Worm (Caenorhabditis elegans) whole organism, L4 larva: ENCODE measurements around the gene col-126.

Experiments
- Y48G9A.11 ChIP-seq: fragments of 200-800 bp; sonication (Bioruptor generic); IDR thresholded peaks from 2 replicates; pipeline ENCODE4 v1.3.6; 2022; ENCODE audit warnings: missing genetic modification reagents, missing genetic modification characterization, missing compliant biosample characterization
- Y75B8A.6 ChIP-seq: fragments of 200-800 bp; sonication (Bioruptor generic); IDR thresholded peaks from 2 replicates; pipeline ENCODE4 v1.3.6; 2022; ENCODE audit warnings: missing genetic modification reagents, missing genetic modification characterization, missing compliant biosample characterization
- ZK337.2 ChIP-seq: fragments of 200-800 bp; sonication (Bioruptor generic); IDR thresholded peaks from 2 replicates; pipeline ENCODE4 v1.3.6; 2022; ENCODE audit warnings: missing genetic modification reagents, missing genetic modification characterization, missing compliant biosample characterization
- ZK546.5 ChIP-seq, 2 experiments: sonication (generic microtip); optimal IDR thresholded peaks; 2 replicates each; lab custom pipeline; 2017; ENCODE audit warnings: missing biosample characterization in 2 of 2, missing genetic modification characterization in 2 of 2
- attf-4 ChIP-seq: sonication (generic microtip); optimal IDR thresholded peaks from 3 replicates; lab custom pipeline; 2017; ENCODE audit warnings: missing biosample characterization, missing genetic modification characterization
- ceh-28 ChIP-seq: fragments of 150-350 bp; optimal IDR thresholded peaks from 2 replicates; lab custom pipeline; 2014; ENCODE audit warnings: missing biosample characterization, missing genetic modification reagents, missing genetic modification characterization
- ceh-32 ChIP-seq: sonication (generic microtip); optimal IDR thresholded peaks from 2 replicates; lab custom pipeline; 2016; ENCODE audit warnings: mild to moderate bottlenecking, missing genetic modification characterization, missing compliant biosample characterization; ENCODE audit not compliant: poor library complexity
- ceh-82 ChIP-seq: sonication (generic microtip); optimal IDR thresholded peaks from 2 replicates; lab custom pipeline; 2017; ENCODE audit warnings: missing biosample characterization, missing genetic modification characterization
- daf-8 ChIP-seq: fragments of 200-800 bp; sonication (Bioruptor generic); IDR thresholded peaks from 2 replicates; pipeline ENCODE4 v1.3.6; 2022; ENCODE audit warnings: missing genetic modification characterization, missing compliant biosample characterization
- dmd-6 ChIP-seq: fragments of 200-800 bp; sonication (Bioruptor generic); IDR thresholded peaks from 2 replicates; pipeline ENCODE4 v1.3.6; 2022; ENCODE audit warnings: missing genetic modification reagents, missing genetic modification characterization, missing compliant biosample characterization
- dpl-1 ChIP-seq: fragments of 150-350 bp; optimal IDR thresholded peaks from 2 replicates; lab custom pipeline; 2014; ENCODE audit warnings: missing biosample characterization, missing genetic modification reagents, missing genetic modification characterization
- duxl-1 ChIP-seq: sonication (generic microtip); optimal IDR thresholded peaks from 2 replicates; lab custom pipeline; 2016; ENCODE audit warnings: mild to moderate bottlenecking, missing genetic modification characterization, moderate library complexity, missing compliant biosample characterization; ENCODE audit not compliant: poor library complexity
- dve-1 ChIP-seq: sonication (generic microtip); optimal IDR thresholded peaks from 2 replicates; lab custom pipeline; 2017; ENCODE audit warnings: antibody characterized with exemption, mild to moderate bottlenecking, missing genetic modification characterization, missing compliant biosample characterization; ENCODE audit not compliant: insufficient read depth
- fos-1 ChIP-seq: fragments of 150-350 bp; optimal IDR thresholded peaks from 2 replicates; lab custom pipeline; 2014; ENCODE audit warnings: missing biosample characterization, missing genetic modification characterization
- gei-8 ChIP-seq: fragments of 200-800 bp; sonication (Bioruptor generic); optimal IDR thresholded peaks from 2 replicates; lab custom pipeline; 2018; ENCODE audit warnings: mild to moderate bottlenecking, missing genetic modification characterization, missing compliant biosample characterization
- hif-1 ChIP-seq, 2 experiments: sonication (generic microtip); optimal IDR thresholded peaks; 2 replicates each; lab custom pipeline; 2016 to 2017; ENCODE audit warnings: missing compliant biosample characterization in 2 of 2, missing genetic modification characterization in 2 of 2, missing genetic modification reagents in 2 of 2, missing genotype in 2 of 2, mild to moderate bottlenecking in 1 of 2
- hlh-11 ChIP-seq: fragments of 200-800 bp; sonication (Bioruptor generic); optimal IDR thresholded peaks from 2 replicates; lab custom pipeline; 2018; ENCODE audit warnings: mild to moderate bottlenecking, missing genetic modification characterization, missing compliant biosample characterization
- hlh-30 ChIP-seq: sonication (generic microtip); optimal IDR thresholded peaks from 2 replicates; lab custom pipeline; 2017; ENCODE audit warnings: antibody characterized with exemption, mild to moderate bottlenecking, missing genetic modification characterization, missing compliant biosample characterization; ENCODE audit not compliant: insufficient read depth
- hmg-1.1 ChIP-seq: fragments of 200-800 bp; sonication (Bioruptor generic); IDR thresholded peaks from 2 replicates; pipeline ENCODE4 v1.3.6; 2022; ENCODE audit warnings: missing genetic modification reagents, missing genetic modification characterization, missing compliant biosample characterization
- jun-1 ChIP-seq: fragments of 150-350 bp; optimal IDR thresholded peaks from 2 replicates; lab custom pipeline; 2014; ENCODE audit warnings: missing biosample characterization, missing genetic modification reagents, missing genetic modification characterization
- lin-38 ChIP-seq: fragments of 200-800 bp; sonication (Bioruptor generic); IDR thresholded peaks from 2 replicates; pipeline ENCODE4 v1.3.6; 2022; ENCODE audit warnings: missing genetic modification reagents, missing genetic modification characterization, missing compliant biosample characterization
- lsy-2 ChIP-seq, 2 experiments: fragments of 150-350 bp in 1 of 2; sonication (generic microtip) in 1 of 2; optimal IDR thresholded peaks; 2 replicates each; lab custom pipeline; 2014 to 2017; ENCODE audit warnings: missing biosample characterization in 2 of 2, missing genetic modification characterization in 2 of 2
- madf-9 ChIP-seq: fragments of 200-800 bp; sonication (Bioruptor generic); conservative IDR thresholded peaks from 2 replicates; pipeline ENCODE4 v1.3.6; 2022; ENCODE audit warnings: missing genetic modification reagents, missing genetic modification characterization, missing compliant biosample characterization
- mep-1 ChIP-seq: fragments of 150-350 bp; sonication (generic microtip); optimal IDR thresholded peaks from 3 replicates; lab custom pipeline; 2014; ENCODE audit warnings: missing biosample characterization, missing genetic modification characterization
- mes-2 ChIP-seq: sonication (generic microtip); optimal IDR thresholded peaks from 2 replicates; lab custom pipeline; 2016; ENCODE audit warnings: missing genotype, mild to moderate bottlenecking, missing genetic modification characterization, missing compliant biosample characterization; ENCODE audit not compliant: poor library complexity, severe bottlenecking
- mxl-3 ChIP-seq: fragments of 200-800 bp; sonication (Bioruptor generic); optimal IDR thresholded peaks from 2 replicates; lab custom pipeline; 2018; ENCODE audit warnings: mild to moderate bottlenecking, missing genetic modification characterization, missing compliant biosample characterization
- nhr-10 ChIP-seq: fragments of 150-350 bp; optimal IDR thresholded peaks from 2 replicates; lab custom pipeline; 2014; ENCODE audit warnings: missing biosample characterization, missing genetic modification characterization
- nhr-111 ChIP-seq: fragments of 200-800 bp; sonication (Bioruptor generic); optimal IDR thresholded peaks from 2 replicates; lab custom pipeline; 2018; ENCODE audit warnings: mild to moderate bottlenecking, missing genetic modification characterization, missing compliant biosample characterization
- nhr-237 ChIP-seq: sonication (generic microtip); optimal IDR thresholded peaks from 2 replicates; lab custom pipeline; 2017; ENCODE audit warnings: missing biosample characterization, missing genetic modification characterization
- nhr-28 ChIP-seq: fragments of 150-350 bp; optimal IDR thresholded peaks from 2 replicates; lab custom pipeline; 2014; ENCODE audit warnings: missing biosample characterization, missing genetic modification characterization
- nhr-41 ChIP-seq: fragments of 200-800 bp; sonication (Bioruptor generic); IDR thresholded peaks from 2 replicates; pipeline ENCODE4 v1.3.6; 2022; ENCODE audit warnings: missing genetic modification reagents, missing genetic modification characterization, missing compliant biosample characterization
- nhr-77 ChIP-seq: fragments of 150-350 bp; optimal IDR thresholded peaks from 2 replicates; lab custom pipeline; 2014; ENCODE audit warnings: missing biosample characterization, missing genetic modification characterization
- php-3 ChIP-seq: fragments of 200-800 bp; sonication (Bioruptor generic); IDR thresholded peaks from 2 replicates; pipeline ENCODE4 v1.3.6; 2022; ENCODE audit warnings: missing genetic modification reagents, missing genetic modification characterization, missing compliant biosample characterization
- rbr-2 ChIP-seq: sonication (generic microtip); optimal IDR thresholded peaks from 2 replicates; lab custom pipeline; 2016; ENCODE audit warnings: missing genotype, missing genetic modification characterization, missing compliant biosample characterization
- snpc-4 ChIP-seq: fragments of 150-350 bp; optimal IDR thresholded peaks from 2 replicates; lab custom pipeline; 2014; ENCODE audit warnings: missing biosample characterization, missing genetic modification characterization
- tag-97 ChIP-seq: fragments of 200-800 bp; sonication (Bioruptor generic); IDR thresholded peaks from 2 replicates; pipeline ENCODE4 v1.3.6; 2022; ENCODE audit warnings: missing genetic modification characterization, missing compliant biosample characterization
- unc-130 ChIP-seq: sonication (generic microtip); optimal IDR thresholded peaks from 2 replicates; lab custom pipeline; 2016; ENCODE audit warnings: missing genetic modification reagents, missing genetic modification characterization, missing compliant biosample characterization
- unc-39 ChIP-seq: sonication (generic microtip); optimal IDR thresholded peaks from 2 replicates; lab custom pipeline; 2017; ENCODE audit warnings: missing biosample characterization, missing genetic modification characterization
- unc-62 ChIP-seq, 3 experiments: fragments of 150-350 bp in 1 of 3; sonication (generic microtip); optimal IDR thresholded peaks in 2 of 3; peaks in 1 of 3; 1 replicate in 1 of 3; 2 replicates in 2 of 3; lab custom pipeline; 2014 to 2017; ENCODE audit warnings: missing biosample characterization in 3 of 3, missing genetic modification characterization in 3 of 3, missing genetic modification reagents in 3 of 3, missing genotype in 1 of 3
- vab-7 ChIP-seq: fragments of 200-800 bp; sonication (Bioruptor generic); IDR thresholded peaks from 2 replicates; pipeline ENCODE4 v1.3.6; 2022; ENCODE audit warnings: missing genetic modification reagents, missing genetic modification characterization, missing compliant biosample characterization
- zfp-2 ChIP-seq: sonication (generic microtip); optimal IDR thresholded peaks from 2 replicates; lab custom pipeline; 2016; ENCODE audit warnings: mild to moderate bottlenecking, missing genetic modification characterization, missing compliant biosample characterization
- zip-2 ChIP-seq: fragments of 150-350 bp; optimal IDR thresholded peaks from 2 replicates; lab custom pipeline; 2014; ENCODE audit warnings: missing biosample characterization, missing genetic modification characterization

Gene col-126

DNA sequence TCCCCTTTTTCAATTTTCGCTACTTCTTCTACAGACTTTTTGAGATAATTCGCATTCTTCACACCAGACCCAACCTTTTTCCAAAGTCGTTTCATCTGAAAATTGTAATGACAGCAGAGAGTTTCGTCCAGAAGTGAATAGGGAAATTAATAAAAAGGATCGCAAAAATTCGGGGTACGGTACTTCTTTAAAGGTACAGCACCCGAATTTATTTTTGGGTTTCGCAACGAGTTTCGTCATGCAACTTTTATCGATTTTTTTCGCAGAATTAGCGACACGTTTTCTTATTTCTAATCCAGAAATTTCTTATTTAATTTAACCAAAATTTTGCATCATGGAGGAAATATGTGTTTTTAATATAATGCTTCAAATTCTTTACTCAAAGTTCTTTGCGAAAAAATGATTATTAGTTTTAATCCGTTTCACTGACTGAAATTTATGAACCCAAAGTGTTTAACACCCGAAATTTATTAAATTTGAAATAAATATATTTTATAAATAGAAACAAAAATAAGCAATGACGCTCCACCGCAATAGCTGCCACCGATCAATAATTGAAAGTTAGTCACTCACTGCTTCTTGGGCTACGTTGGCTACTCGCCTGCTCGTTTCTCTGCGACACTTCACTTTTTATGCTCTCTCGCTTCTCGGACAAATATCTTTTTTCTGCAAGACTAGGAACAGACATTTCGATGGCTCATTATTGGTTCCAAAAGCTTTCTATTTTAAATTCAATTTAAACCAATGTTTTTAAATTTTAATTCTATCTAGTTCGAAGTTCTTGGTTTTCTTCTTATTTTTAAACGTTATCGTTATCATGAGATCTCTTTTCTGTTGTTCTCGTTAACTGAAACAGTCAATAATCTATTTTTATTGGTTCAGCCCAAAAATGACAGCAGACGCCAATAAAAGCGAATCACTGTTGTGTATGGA is 35.2 kb downstream of the col-126 start, which contains the start of the genes B0035.15 and dnj-1:
TSS of gene B0035.15 (minus strand) at position 99 of the 933 bp plus-strand sequence.
TSS of gene dnj-1 (plus strand) at position 883 of the 933 bp plus-strand sequence.
- TF ChIP-seq lin-38 (GFP tag; lab: Robert Waterston, UW) (peak; percentile 69), dve-1 (tag; lab: Kevin White, UChicago) (peak; percentile 46), lsy-2 (tag; optimal IDR thresholded peaks at IDR 0.05; lab: Kevin White, UChicago) (peak in 1 of 2 experiments; percentile 53), mep-1 (tag; lab: Kevin White, UChicago) (peak; percentile 56), hlh-30 (tag; lab: Kevin White, UChicago) (peak; percentile 35), madf-9 (GFP tag; lab: Robert Waterston, UW) (no peak), nhr-77 (tag; lab: Kevin White, UChicago) (peak; percentile 1), hmg-1.1 (0 out of 2 replicates have a peak, but pooled peaks have one; percentile 44), nhr-111 (GFP tag; lab: Kevin White, UChicago) (no peak), nhr-28 (tag; lab: Kevin White, UChicago) (peak; percentile 62), dpl-1 (GFP tag; lab: Kevin White, UChicago) (peak; percentile 50), hlh-11 (tag; lab: Kevin White, UChicago) (peak; percentile 23), ceh-28 (tag; lab: Kevin White, UChicago) (no peak), mes-2 (tag; lab: Kevin White, UChicago) (peak; percentile 66), Y48G9A.11 (GFP tag; lab: Robert Waterston, UW) (no peak)

DNA sequence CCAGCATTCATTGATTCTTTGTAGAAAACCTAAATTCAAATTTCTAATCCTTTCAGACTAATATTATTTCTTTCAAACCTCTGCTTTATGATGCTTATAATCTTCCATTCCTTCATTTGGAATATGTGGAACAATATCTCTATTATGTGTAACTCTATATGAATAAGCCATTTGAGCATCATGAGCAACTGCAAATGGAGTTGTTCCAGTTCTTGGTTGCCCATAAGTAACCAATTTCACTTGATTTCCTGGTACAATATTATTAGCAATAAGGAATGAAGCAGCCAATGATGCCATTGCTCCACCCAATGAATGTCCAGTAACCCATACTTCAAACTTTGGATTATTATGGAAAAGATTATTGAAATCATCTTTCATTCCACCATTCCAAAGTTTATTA is 41.8 kb downstream of the col-126 start:
- no peak for TF ChIP-seq unc-39
- no peak for TF ChIP-seq mxl-3
- no peak for TF ChIP-seq duxl-1 (tag; lab: Kevin White, UChicago)
- no peak for TF ChIP-seq nhr-10 (tag; lab: Kevin White, UChicago)
- TF ChIP-seq zip-2 (tag; lab: Kevin White, UChicago), result no peak
- TF ChIP-seq ZK337.2 (GFP tag; lab: Robert Waterston, UW), result no peak
- no peak for TF ChIP-seq tag-97
- no peak for TF ChIP-seq hif-1 (tag; optimal IDR thresholded peaks at IDR 0.05; lab: Kevin White, UChicago)
- no peak for TF ChIP-seq dmd-6
- no peak for TF ChIP-seq snpc-4 (tag; lab: Kevin White, UChicago)
- TF ChIP-seq nhr-111 (GFP tag; lab: Kevin White, UChicago), result no peak
- TF ChIP-seq nhr-237 (tag; lab: Kevin White, UChicago), result no peak
- no peak for TF ChIP-seq Y75B8A.6 (GFP tag; lab: Robert Waterston, UW)

DNA sequence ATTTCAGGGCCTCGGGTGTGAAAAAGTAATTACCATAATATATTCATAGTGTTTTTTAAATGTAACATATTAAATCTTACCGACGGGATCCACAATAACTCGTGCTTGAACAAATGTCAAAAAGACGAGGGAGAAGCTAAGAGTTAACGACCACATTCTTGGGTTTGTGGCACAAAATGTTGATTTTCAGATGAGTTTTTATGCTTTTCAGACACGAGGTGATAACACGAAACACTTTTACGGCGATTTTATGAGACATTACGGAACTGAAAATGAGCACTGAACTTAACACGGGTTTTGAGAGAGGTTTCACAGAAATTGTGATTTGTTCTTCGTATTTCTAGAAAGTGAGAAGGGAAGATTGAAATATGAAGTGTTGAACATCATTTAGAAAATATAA is 43.3 kb downstream of the col-126 start, which contains the start of gene B0035.13:
TSS of gene B0035.13 (minus strand) at position 173 of the 400 bp plus-strand sequence.
- TF ChIP-seq Y75B8A.6 (GFP tag; lab: Robert Waterston, UW), result no peak
- no peak for TF ChIP-seq unc-130
- no peak for TF ChIP-seq fos-1 (tag; lab: Kevin White, UChicago)
- peak; percentile 45 for TF ChIP-seq nhr-77 (tag; lab: Kevin White, UChicago)
- no peak for TF ChIP-seq attf-4 (tag; lab: Kevin White, UChicago)
- TF ChIP-seq rbr-2 (tag; lab: Kevin White, UChicago), result no peak
- TF ChIP-seq hlh-11 (tag; lab: Kevin White, UChicago), result peak; percentile 10
- TF ChIP-seq mep-1 (tag; lab: Kevin White, UChicago), result no peak
- no peak for TF ChIP-seq daf-8 (GFP tag; lab: Robert Waterston, UW)
- no peak for TF ChIP-seq ZK546.5 (tag; optimal IDR thresholded peaks at IDR 0.05; lab: Kevin White, UChicago)
- TF ChIP-seq ceh-82 (tag; lab: Kevin White, UChicago), result no peak
- TF ChIP-seq duxl-1 (tag; lab: Kevin White, UChicago), result no peak
- peak; percentile 58 for TF ChIP-seq dve-1 (tag; lab: Kevin White, UChicago)
- TF ChIP-seq ZK337.2 (GFP tag; lab: Robert Waterston, UW), result no peak
- TF ChIP-seq ceh-32, result no peak
- TF ChIP-seq nhr-41 (GFP tag; lab: Robert Waterston, UW), result no peak
- no peak for TF ChIP-seq gei-8 (GFP tag; lab: Kevin White, UChicago)
- peak; percentile 14 for TF ChIP-seq hlh-30 (tag; lab: Kevin White, UChicago)
- TF ChIP-seq php-3 (GFP tag; lab: Robert Waterston, UW), result peak; percentile 95
- no peak for TF ChIP-seq unc-62 (GFP tag; optimal IDR thresholded peaks at IDR 0.05 in 1 of 2; lab: Kevin White, UChicago)
- no peak for TF ChIP-seq unc-62 (tag; optimal IDR thresholded peaks at IDR 0.05; lab: Kevin White, UChicago)
- 0 out of 2 replicates have a peak, but pooled peaks have one; percentile 25 for TF ChIP-seq dmd-6
- TF ChIP-seq mxl-3, result peak; percentile 29
- TF ChIP-seq vab-7 (GFP tag; lab: Robert Waterston, UW), result no peak
- no peak for TF ChIP-seq jun-1 (tag; lab: Kevin White, UChicago)
- no peak for TF ChIP-seq nhr-10 (tag; lab: Kevin White, UChicago)
- no peak for TF ChIP-seq zfp-2 (tag; lab: Kevin White, UChicago)
